Fruit fly (Drosophila melanogaster): Measurements from ENCODE around the gene CG10019.

CG10019 gene

dm6 chr2L:3706963-3707362 is 23.3 kb upstream of the CG10019 start, which contains the start of gene CG31777:
TSS of gene CG31777 (minus strand) at chr2L:3707063.
- TF ChIP-seq tj (GFP tag; optimal IDR thresholded peaks at IDR 0.05) (no peak), CG11617 (GFP tag; optimal IDR thresholded peaks at IDR 0.05) (no peak), CG7101 (tag; optimal IDR thresholded peaks at IDR 0.05) (no peak), bab1 (GFP tag; optimal IDR thresholded peaks at IDR 0.05) (no peak), Crg-1 (GFP tag; optimal IDR thresholded peaks at IDR 0.05) (no peak), ovo (GFP tag; optimal IDR thresholded peaks at IDR 0.05) (no peak), toe (GFP tag; optimal IDR thresholded peaks at IDR 0.05) (no peak), CG14711 (tag; optimal IDR thresholded peaks at IDR 0.05) (no peak), CG12768 (GFP tag; optimal IDR thresholded peaks at IDR 0.05) (no peak), Mnt (GFP tag; optimal IDR thresholded peaks at IDR 0.05) (no peak), cnc (optimal IDR thresholded peaks at IDR 0.05) (no peak), CG1620 (GFP tag; optimal IDR thresholded peaks at IDR 0.05) (no peak), cic (GFP tag; optimal IDR thresholded peaks at IDR 0.05) (no peak), CG33017 (tag; optimal IDR thresholded peaks at IDR 0.05) (no peak), pad (GFP tag; optimal IDR thresholded peaks at IDR 0.05) (no peak)

dm6 chr2L:3711665-3712064 is 18.6 kb upstream of the CG10019 start, which contains the start of gene cutlet:
TSS of gene cutlet (minus strand) at chr2L:3711748.
- TF ChIP-seq Crg-1 (GFP tag; optimal IDR thresholded peaks at IDR 0.05) (no peak), Clk (GFP tag; optimal IDR thresholded peaks at IDR 0.05) (no peak), CG7045 (GFP tag; optimal IDR thresholded peaks at IDR 0.05) (no peak), toe (GFP tag; optimal IDR thresholded peaks at IDR 0.05) (no peak), bab1 (GFP tag; optimal IDR thresholded peaks at IDR 0.05) (peak; percentile 32), Hr96 (GFP tag; optimal IDR thresholded peaks at IDR 0.05) (no peak), pad (GFP tag; optimal IDR thresholded peaks at IDR 0.05) (peak; percentile 1), kay (GFP tag; ENCODE audit: borderline replicate concordance) (peak; percentile 87), cic (GFP tag; optimal IDR thresholded peaks at IDR 0.05) (no peak), CG33017 (tag; optimal IDR thresholded peaks at IDR 0.05) (no peak), CG1620 (GFP tag; optimal IDR thresholded peaks at IDR 0.05) (peak; percentile 16), CG5204 (GFP tag; optimal IDR thresholded peaks at IDR 0.05) (no peak), Mnt (GFP tag; optimal IDR thresholded peaks at IDR 0.05) (no peak), CG11617 (GFP tag; optimal IDR thresholded peaks at IDR 0.05) (no peak), tj (GFP tag; optimal IDR thresholded peaks at IDR 0.05) (no peak), ovo (GFP tag; optimal IDR thresholded peaks at IDR 0.05) (no peak), cnc (optimal IDR thresholded peaks at IDR 0.05) (no peak), CG14711 (tag; optimal IDR thresholded peaks at IDR 0.05) (peak; percentile 90), CG12768 (GFP tag; optimal IDR thresholded peaks at IDR 0.05) (no peak), CG7101 (tag; optimal IDR thresholded peaks at IDR 0.05) (no peak)

dm6 chr2L:3712949-3713416 is 17.3 kb upstream of the CG10019 start, which contains the start of the genes CG31955 and CG2818:
TSS of gene CG31955 (minus strand) at chr2L:3713105.
TSS of gene CG2818 (plus strand) at chr2L:3713360.
- TF ChIP-seq CG14711 (tag; optimal IDR thresholded peaks at IDR 0.05), result peak; percentile 29
- TF ChIP-seq kay (GFP tag; ENCODE audit: borderline replicate concordance), result peak; percentile 96
- TF ChIP-seq Mnt (GFP tag; optimal IDR thresholded peaks at IDR 0.05), result no peak
- peak; percentile 36 for TF ChIP-seq toe (GFP tag; optimal IDR thresholded peaks at IDR 0.05)
- TF ChIP-seq ovo (GFP tag; optimal IDR thresholded peaks at IDR 0.05), result peak; percentile 31
- no peak for TF ChIP-seq CG7045 (GFP tag; optimal IDR thresholded peaks at IDR 0.05)
- peak; percentile 6 for TF ChIP-seq CG1620 (GFP tag; optimal IDR thresholded peaks at IDR 0.05)
- TF ChIP-seq Crg-1 (GFP tag; optimal IDR thresholded peaks at IDR 0.05), result no peak
- TF ChIP-seq cnc (optimal IDR thresholded peaks at IDR 0.05), result no peak
- peak; percentile 55 for TF ChIP-seq CG5204 (GFP tag; optimal IDR thresholded peaks at IDR 0.05)
- TF ChIP-seq pad (GFP tag; optimal IDR thresholded peaks at IDR 0.05), result peak; percentile 95
- TF ChIP-seq bab1 (GFP tag; optimal IDR thresholded peaks at IDR 0.05), result no peak
- TF ChIP-seq Clk (GFP tag; optimal IDR thresholded peaks at IDR 0.05), result no peak
- TF ChIP-seq CG7101 (tag; optimal IDR thresholded peaks at IDR 0.05), result no peak
- TF ChIP-seq tj (GFP tag; optimal IDR thresholded peaks at IDR 0.05), result peak; percentile 35
- TF ChIP-seq CG11617 (GFP tag; optimal IDR thresholded peaks at IDR 0.05), result peak; percentile 15
- TF ChIP-seq CG33017 (tag; optimal IDR thresholded peaks at IDR 0.05), result no peak
- TF ChIP-seq cic (GFP tag; optimal IDR thresholded peaks at IDR 0.05), result no peak
- peak; percentile 52 for TF ChIP-seq Hr96 (GFP tag; optimal IDR thresholded peaks at IDR 0.05)
- no peak for TF ChIP-seq CG12768 (GFP tag; optimal IDR thresholded peaks at IDR 0.05)

- no peak for TF ChIP-seq CG14711 (tag; optimal IDR thresholded peaks at IDR 0.05)
- no peak for TF ChIP-seq ovo (GFP tag; optimal IDR thresholded peaks at IDR 0.05)
- TF ChIP-seq CG12768 (GFP tag; optimal IDR thresholded peaks at IDR 0.05), result no peak
- TF ChIP-seq Crg-1 (GFP tag; optimal IDR thresholded peaks at IDR 0.05), result no peak
- TF ChIP-seq CG33017 (tag; optimal IDR thresholded peaks at IDR 0.05), result no peak
Observed at dm6 chr2L:3713545-3714156, 16.6 kb upstream of the CG10019 start.

dm6 chr2L:3717673-3718235 is 12.5 kb upstream of the CG10019 start, which contains the start of the genes lectin-24A and Shaw:
TSS of gene lectin-24A (minus strand) at chr2L:3717773.
TSS of gene Shaw (plus strand) at chr2L:3718185.
- TF ChIP-seq toe (GFP tag; optimal IDR thresholded peaks at IDR 0.05) (no peak), CG11617 (GFP tag; optimal IDR thresholded peaks at IDR 0.05) (no peak), pad (GFP tag; optimal IDR thresholded peaks at IDR 0.05) (no peak), CG7045 (GFP tag; optimal IDR thresholded peaks at IDR 0.05) (no peak), Crg-1 (GFP tag; optimal IDR thresholded peaks at IDR 0.05) (no peak), CG12768 (GFP tag; optimal IDR thresholded peaks at IDR 0.05) (no peak), CG33017 (tag; optimal IDR thresholded peaks at IDR 0.05) (no peak), CG5204 (GFP tag; optimal IDR thresholded peaks at IDR 0.05) (no peak), bab1 (GFP tag; optimal IDR thresholded peaks at IDR 0.05) (no peak), ovo (GFP tag; optimal IDR thresholded peaks at IDR 0.05) (no peak), Mnt (GFP tag; optimal IDR thresholded peaks at IDR 0.05) (no peak), kay (GFP tag; ENCODE audit: borderline replicate concordance) (no peak), CG1620 (GFP tag; optimal IDR thresholded peaks at IDR 0.05) (no peak), CG14711 (tag; optimal IDR thresholded peaks at IDR 0.05) (no peak), Clk (GFP tag; optimal IDR thresholded peaks at IDR 0.05) (no peak), Hr96 (GFP tag; optimal IDR thresholded peaks at IDR 0.05) (no peak)

All from whole organism, adult.